Worm (Caenorhabditis elegans): Measurements from ENCODE around the gene sdz-4.
"Not testable (repeated sequence)": the region's sequence is repeated elsewhere in the genome, so short reads cannot be mapped to it uniquely, and the experiment has no call there.

The sdz-4 gene

ce11 chrII:988437-988836 is 29.7 kb downstream of the sdz-4 start, which contains the start of gene fbxc-39:
Gene fbxc-39, plus strand, starts transcription at chrII:988737.
- no peak for TF ChIP-seq ztf-23 (GFP tag; IDR thresholded peaks at IDR 0.05)
- TF ChIP-seq med-1 (GFP tag; optimal IDR thresholded peaks at IDR 0.05; ENCODE audit: insufficient read depth) = no peak

- no peak for TF ChIP-seq klf-2 (GFP tag; conservative IDR thresholded peaks at IDR 0.05)
Measured at ce11 chrII:991300-991699, 32.6 kb downstream of the sdz-4 start, which contains the start of gene fbxc-42. Gene fbxc-42, plus strand, starts transcription at chrII:991600.

- not testable (repeated sequence) for TF ChIP-seq flt-1 (GFP tag; IDR thresholded peaks at IDR 0.05); med-1 (GFP tag; optimal IDR thresholded peaks at IDR 0.05; ENCODE audit: insufficient read depth); klf-2 (GFP tag; conservative IDR thresholded peaks at IDR 0.05)
Measured at ce11 chrII:994231-994630, 35.5 kb downstream of the sdz-4 start, which contains the start of gene F45D11.7. Gene F45D11.7, plus strand, starts transcription at chrII:994531.

ce11 chrII:996112-996511 is 37.4 kb downstream of the sdz-4 start, which contains the start of gene F45D11.11:
Gene F45D11.11, minus strand, starts transcription at chrII:996212.
- not testable (repeated sequence) for TF ChIP-seq med-1 (GFP tag; optimal IDR thresholded peaks at IDR 0.05; ENCODE audit: insufficient read depth); klf-2 (GFP tag; conservative IDR thresholded peaks at IDR 0.05); tab-1 (GFP tag; IDR thresholded peaks at IDR 0.05)

DNA sequence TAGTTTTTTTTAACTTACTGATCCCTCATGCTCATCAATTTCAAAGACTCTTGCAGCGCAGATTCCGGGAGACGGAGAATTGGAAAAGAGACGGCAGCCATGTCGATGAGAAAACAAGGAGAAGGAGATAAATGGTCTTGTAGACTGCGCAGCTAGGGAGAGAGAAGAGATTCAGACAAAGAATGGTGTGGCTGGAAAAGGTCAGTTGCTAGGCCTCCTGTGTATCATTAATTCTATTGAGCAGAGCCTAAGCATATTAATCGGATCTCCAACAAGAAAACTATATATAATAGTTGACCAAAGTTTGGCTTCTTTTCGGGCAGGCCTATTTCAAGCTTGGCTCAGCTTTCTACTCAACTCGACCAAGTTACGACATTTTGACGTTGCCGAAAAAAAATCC is 40.8 kb downstream of the sdz-4 start, which contains the start of gene fbxb-29:
TSS of gene fbxb-29 (minus strand) at position 101 of the 400 bp plus-strand sequence.
- no peak for TF ChIP-seq T22C8.4 (GFP tag; IDR thresholded peaks at IDR 0.05)
- no peak for TF ChIP-seq tab-1 (GFP tag; IDR thresholded peaks at IDR 0.05)
- no peak for TF ChIP-seq ref-1 (GFP tag; conservative IDR thresholded peaks at IDR 0.05)
- TF ChIP-seq klf-2 (GFP tag; conservative IDR thresholded peaks at IDR 0.05) = no peak
- no peak for TF ChIP-seq med-1 (GFP tag; optimal IDR thresholded peaks at IDR 0.05; ENCODE audit: insufficient read depth)
- no peak for TF ChIP-seq flt-1 (GFP tag; IDR thresholded peaks at IDR 0.05)
- TF ChIP-seq ztf-29 (GFP tag; IDR thresholded peaks at IDR 0.05) = no peak
- no peak for TF ChIP-seq cog-1 (tag; optimal IDR thresholded peaks at IDR 0.05)
- no peak for TF ChIP-seq ztf-23 (GFP tag; IDR thresholded peaks at IDR 0.05)

ce11 chrII:1001351-1001750 is 42.6 kb downstream of the sdz-4 start, which contains the start of the genes fbxb-30 and F45D11.5:
Gene fbxb-30, minus strand, starts transcription at chrII:1001451.
Gene F45D11.5, plus strand, starts transcription at chrII:1001702.
- TF ChIP-seq T22C8.4 (GFP tag; IDR thresholded peaks at IDR 0.05) (no peak), ztf-29 (GFP tag; IDR thresholded peaks at IDR 0.05) (no peak), ztf-23 (GFP tag; IDR thresholded peaks at IDR 0.05) (no peak), tab-1 (GFP tag; IDR thresholded peaks at IDR 0.05) (no peak), flt-1 (GFP tag; IDR thresholded peaks at IDR 0.05) (no peak), cog-1 (tag; optimal IDR thresholded peaks at IDR 0.05) (no peak), med-1 (GFP tag; optimal IDR thresholded peaks at IDR 0.05; ENCODE audit: insufficient read depth) (no peak), ref-1 (GFP tag; conservative IDR thresholded peaks at IDR 0.05) (no peak)

DNA sequence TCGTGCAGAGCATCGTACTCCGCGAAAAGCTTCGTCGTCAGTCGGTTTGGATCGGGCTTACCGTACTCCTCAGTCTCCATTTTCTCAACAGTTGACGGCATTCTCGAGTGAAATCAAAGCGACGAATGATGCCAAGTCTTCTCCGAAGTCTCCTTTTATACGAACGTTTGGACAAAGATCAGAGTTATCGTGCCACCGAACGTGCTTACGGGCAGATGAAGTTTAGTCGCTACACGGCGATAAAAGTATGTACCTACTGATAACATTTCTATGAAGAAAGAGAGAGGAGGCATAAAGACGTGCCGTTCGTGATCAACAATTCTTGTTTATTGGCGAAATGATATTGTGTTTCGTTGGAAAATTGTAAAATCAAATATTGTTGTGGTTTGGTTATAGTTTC is 47.7 kb downstream of the sdz-4 start, which contains the start of gene F45D11.14:
TSS of gene F45D11.14 (minus strand) at position 101 of the 400 bp plus-strand sequence.
- TF ChIP-seq med-1 (GFP tag; optimal IDR thresholded peaks at IDR 0.05; ENCODE audit: insufficient read depth); flt-1 (GFP tag; IDR thresholded peaks at IDR 0.05); ztf-23 (GFP tag; IDR thresholded peaks at IDR 0.05): not testable (repeated sequence)
